Worm (Caenorhabditis elegans): Measurements from ENCODE around the gene rme-6.

The rme-6 gene

ce11 chrX:1094332-1094731, 2.6 kb upstream of the rme-6 start:
- TF ChIP-seq nhr-23 (tag; optimal IDR thresholded peaks at IDR 0.05) (no peak), nhr-77 (tag; optimal IDR thresholded peaks at IDR 0.05) (no peak), mbf-1 (tag; optimal IDR thresholded peaks at IDR 0.05) (no peak), gmeb-1 (tag; optimal IDR thresholded peaks at IDR 0.05) (no peak), ceh-16 (tag; optimal IDR thresholded peaks at IDR 0.05) (no peak), unc-62 (GFP tag; optimal IDR thresholded peaks at IDR 0.05) (no peak), Y55F3AM.14 (GFP tag; optimal IDR thresholded peaks at IDR 0.05) (no peak), crh-2 (tag; optimal IDR thresholded peaks at IDR 0.05) (no peak), skn-1 (tag; optimal IDR thresholded peaks at IDR 0.05) (no peak), zag-1 (tag; optimal IDR thresholded peaks at IDR 0.05) (no peak), egl-27 (tag; optimal IDR thresholded peaks at IDR 0.05) (no peak), nhr-237 (tag; optimal IDR thresholded peaks at IDR 0.05) (no peak)

ce11 chrX:1103702-1104262, 6.8 kb downstream of the rme-6 start, which contains the start of gene ife-4:
ife-4 (plus strand) TSS chrX:1104212.
- TF ChIP-seq nhr-129 (tag; optimal IDR thresholded peaks at IDR 0.05) = peak; percentile 29
- TF ChIP-seq F13H6.1 (tag; optimal IDR thresholded peaks at IDR 0.05) = peak; percentile 41
- no peak for TF ChIP-seq aly-2 (tag; optimal IDR thresholded peaks at IDR 0.05)
- TF ChIP-seq nhr-77 (tag; optimal IDR thresholded peaks at IDR 0.05) = no peak
- TF ChIP-seq lin-13 (GFP tag; optimal IDR thresholded peaks at IDR 0.05) = no peak
- no peak for TF ChIP-seq R02D3.7 (tag; optimal IDR thresholded peaks at IDR 0.05)
- TF ChIP-seq ZK546.5 (tag; optimal IDR thresholded peaks at IDR 0.05) = no peak
- TF ChIP-seq fos-1 (tag; optimal IDR thresholded peaks at IDR 0.05) = peak; percentile 6
- TF ChIP-seq C34F6.9 (tag; optimal IDR thresholded peaks at IDR 0.05) = peak; percentile 70
- no peak for TF ChIP-seq blmp-1 (tag; optimal IDR thresholded peaks at IDR 0.05; ENCODE audit: insufficient read depth)
- peak; percentile 50 for TF ChIP-seq mab-5 (tag; optimal IDR thresholded peaks at IDR 0.05)
- TF ChIP-seq ceh-16 (tag; optimal IDR thresholded peaks at IDR 0.05) = no peak
- peak; percentile 22 for TF ChIP-seq zag-1 (tag; optimal IDR thresholded peaks at IDR 0.05)
- peak; percentile 47 for TF ChIP-seq sma-9 (GFP tag; optimal IDR thresholded peaks at IDR 0.05)
- TF ChIP-seq sma-9 (tag; optimal IDR thresholded peaks at IDR 0.05) = no peak
- peak in 1 of 2 experiments; percentile 51 for TF ChIP-seq lsy-2 (tag; optimal IDR thresholded peaks at IDR 0.05)
- peak; percentile 63 for TF ChIP-seq unc-55 (GFP tag; optimal IDR thresholded peaks at IDR 0.05)
- no peak for TF ChIP-seq alr-1 (tag; optimal IDR thresholded peaks at IDR 0.05)
- TF ChIP-seq crh-2 (tag; optimal IDR thresholded peaks at IDR 0.05) = peak; percentile 7

ce11 chrX:1107758-1108157, 10.8 kb downstream of the rme-6 start, which contains the start of gene C05D9.4:
C05D9.4 (plus strand) TSS chrX:1108058.
- TF ChIP-seq lin-11 (tag; optimal IDR thresholded peaks at IDR 0.05) = no peak
- TF ChIP-seq lin-13 (GFP tag; optimal IDR thresholded peaks at IDR 0.05) = no peak
- TF ChIP-seq ceh-16 (tag; optimal IDR thresholded peaks at IDR 0.05) = no peak
- TF ChIP-seq dmd-4 (tag; optimal IDR thresholded peaks at IDR 0.05) = no peak
- no peak for TF ChIP-seq snpc-4 (tag; optimal IDR thresholded peaks at IDR 0.05)
- TF ChIP-seq mdl-1 (tag; optimal IDR thresholded peaks at IDR 0.05) = no peak
- no peak for TF ChIP-seq ztf-1 (GFP tag; conservative IDR thresholded peaks at IDR 0.05)
- no peak for TF ChIP-seq sma-3 (GFP tag; optimal IDR thresholded peaks at IDR 0.05)
- no peak for TF ChIP-seq R02D3.7 (tag; optimal IDR thresholded peaks at IDR 0.05)
- TF ChIP-seq crh-2 (tag; optimal IDR thresholded peaks at IDR 0.05) = no peak
- TF ChIP-seq ztf-11 (tag; optimal IDR thresholded peaks at IDR 0.05) = no peak
- no peak for TF ChIP-seq elt-1 (tag; optimal IDR thresholded peaks at IDR 0.05)
- no peak for TF ChIP-seq unc-55 (GFP tag; optimal IDR thresholded peaks at IDR 0.05)
- TF ChIP-seq aly-2 (tag; optimal IDR thresholded peaks at IDR 0.05) = no peak
- TF ChIP-seq alr-1 (tag; optimal IDR thresholded peaks at IDR 0.05) = no peak
- no peak for TF ChIP-seq ZK546.5 (tag; optimal IDR thresholded peaks at IDR 0.05)
- TF ChIP-seq blmp-1 (tag; optimal IDR thresholded peaks at IDR 0.05; ENCODE audit: insufficient read depth) = no peak
- no peak for TF ChIP-seq ama-1 (optimal IDR thresholded peaks at IDR 0.05)
- TF ChIP-seq egl-27 (tag; optimal IDR thresholded peaks at IDR 0.05) = no peak
- no peak for TF ChIP-seq nhr-23 (tag; optimal IDR thresholded peaks at IDR 0.05)

ce11 chrX:1108874-1109273, 11.9 kb downstream of the rme-6 start:
- TF ChIP-seq C34F6.9 (tag; optimal IDR thresholded peaks at IDR 0.05) (no peak), unc-55 (GFP tag; optimal IDR thresholded peaks at IDR 0.05) (peak; percentile 16), sma-9 (GFP tag; optimal IDR thresholded peaks at IDR 0.05) (peak; percentile 0), sma-9 (tag; optimal IDR thresholded peaks at IDR 0.05) (no peak), nhr-129 (tag; optimal IDR thresholded peaks at IDR 0.05) (peak; percentile 57), blmp-1 (tag; optimal IDR thresholded peaks at IDR 0.05; ENCODE audit: insufficient read depth) (no peak), Y55F3AM.14 (GFP tag; optimal IDR thresholded peaks at IDR 0.05) (no peak), mab-5 (tag; optimal IDR thresholded peaks at IDR 0.05) (peak; percentile 52), lsy-2 (tag; optimal IDR thresholded peaks at IDR 0.05) (peak in 1 of 2 experiments; percentile 6), lin-39 (tag; optimal IDR thresholded peaks at IDR 0.05) (peak; percentile 50)

Measured in whole organism, L2 larva.